Worm (Caenorhabditis elegans) whole organism, late embryonic: ENCODE results near the gene clec-28.

Experiments
- C08G9.2 ChIP-seq: sonication (generic microtip); optimal IDR thresholded peaks from 2 replicates; lab custom pipeline; 2016; ENCODE audit warnings: mild to moderate bottlenecking, missing genetic modification characterization, moderate library complexity, missing compliant biosample characterization
- C38D4.7 ChIP-seq: fragments of 200-800 bp; sonication (Bioruptor generic); optimal IDR thresholded peaks from 2 replicates; lab custom pipeline; 2018; ENCODE audit warnings: mild to moderate bottlenecking, missing genetic modification characterization, moderate library complexity, missing compliant biosample characterization
- F13H6.1 ChIP-seq: sonication (generic microtip); optimal IDR thresholded peaks from 2 replicates; lab custom pipeline; 2016; ENCODE audit warnings: missing genetic modification characterization, missing compliant biosample characterization
- K02D7.2 ChIP-seq: sonication (generic microtip); optimal IDR thresholded peaks from 2 replicates; lab custom pipeline; 2017; ENCODE audit warnings: mild to moderate bottlenecking, missing genetic modification characterization, missing compliant biosample characterization
- T23F11.4 ChIP-seq: fragments of 200-800 bp; sonication (Bioruptor generic); optimal IDR thresholded peaks from 2 replicates; lab custom pipeline; 2018; ENCODE audit warnings: mild to moderate bottlenecking, missing genetic modification characterization, missing compliant biosample characterization
- ceh-30 ChIP-seq: fragments of 150-350 bp; optimal IDR thresholded peaks from 2 replicates; lab custom pipeline; 2014; ENCODE audit warnings: missing biosample characterization, missing genetic modification characterization
- ceh-31 ChIP-seq: sonication (generic microtip); optimal IDR thresholded peaks from 2 replicates; lab custom pipeline; 2016; ENCODE audit warnings: missing genetic modification characterization, missing compliant biosample characterization
- ceh-45 ChIP-seq: fragments of 200-800 bp; sonication (Bioruptor generic); IDR thresholded peaks from 2 replicates; pipeline ENCODE4 v1.3.6; 2022; ENCODE audit warnings: missing genetic modification reagents, missing genetic modification characterization, missing compliant biosample characterization
- ceh-9 ChIP-seq: sonication (generic microtip); optimal IDR thresholded peaks from 2 replicates; lab custom pipeline; 2016; ENCODE audit warnings: mild to moderate bottlenecking, missing genetic modification characterization, inconsistent platforms, missing compliant biosample characterization
- dmd-4 ChIP-seq: sonication (generic microtip); optimal IDR thresholded peaks from 2 replicates; lab custom pipeline; 2016; ENCODE audit warnings: borderline replicate concordance, missing genetic modification characterization, missing compliant biosample characterization
- dve-1 ChIP-seq: sonication (generic microtip); optimal IDR thresholded peaks from 2 replicates; lab custom pipeline; 2017; ENCODE audit warnings: antibody characterized with exemption, mild to moderate bottlenecking, missing genetic modification characterization, missing compliant biosample characterization
- elt-2 ChIP-seq: sonication (generic microtip); optimal IDR thresholded peaks from 2 replicates; lab custom pipeline; 2016; ENCODE audit warnings: missing genetic modification reagents, missing genetic modification characterization, missing compliant biosample characterization
- eyg-1 ChIP-seq: sonication (generic microtip); optimal IDR thresholded peaks from 2 replicates; lab custom pipeline; 2016; ENCODE audit warnings: missing genotype, missing genetic modification characterization, missing compliant biosample characterization
- fax-1 ChIP-seq: sonication (generic microtip); optimal IDR thresholded peaks from 2 replicates; lab custom pipeline; 2016; ENCODE audit warnings: missing genotype, missing genetic modification characterization, missing compliant biosample characterization
- madf-2 ChIP-seq: sonication (generic microtip); optimal IDR thresholded peaks from 2 replicates; lab custom pipeline; 2017; ENCODE audit warnings: missing genetic modification characterization, missing compliant biosample characterization
- mec-3 ChIP-seq: sonication (generic microtip); optimal IDR thresholded peaks from 2 replicates; lab custom pipeline; 2016; ENCODE audit warnings: borderline replicate concordance, missing genetic modification characterization, missing compliant biosample characterization
- nfya-1 ChIP-seq: sonication (generic microtip); optimal IDR thresholded peaks from 2 replicates; lab custom pipeline; 2017; ENCODE audit warnings: missing genetic modification characterization, mild to moderate bottlenecking, missing compliant biosample characterization, antibody characterized with exemption, moderate library complexity
- pat-9 ChIP-seq: fragments of 200-800 bp; sonication (Bioruptor generic); optimal IDR thresholded peaks from 2 replicates; lab custom pipeline; 2018; ENCODE audit warnings: mild to moderate bottlenecking, missing genetic modification characterization, moderate library complexity, missing compliant biosample characterization
- pax-1 ChIP-seq: fragments of 150-350 bp; optimal IDR thresholded peaks from 2 replicates; lab custom pipeline; 2014; ENCODE audit warnings: missing biosample characterization, missing genetic modification characterization
- pha-2 ChIP-seq: sonication (generic microtip); optimal IDR thresholded peaks from 2 replicates; lab custom pipeline; 2017; ENCODE audit warnings: mild to moderate bottlenecking, missing genetic modification characterization, missing compliant biosample characterization
- pha-4 ChIP-seq: fragments of 150-350 bp; optimal IDR thresholded peaks from 2 replicates; lab custom pipeline; 2018; ENCODE audit warnings: missing biosample characterization, missing genetic modification reagents, missing genetic modification characterization
- pqm-1 ChIP-seq: sonication (generic microtip); optimal IDR thresholded peaks from 2 replicates; lab custom pipeline; 2016; ENCODE audit warnings: missing genetic modification characterization, missing compliant biosample characterization
- ref-2 ChIP-seq: sonication (generic microtip); optimal IDR thresholded peaks from 2 replicates; lab custom pipeline; 2016; ENCODE audit warnings: missing genetic modification characterization, missing compliant biosample characterization
- sox-4 ChIP-seq: sonication (generic microtip); optimal IDR thresholded peaks from 2 replicates; lab custom pipeline; 2017; ENCODE audit warnings: mild to moderate bottlenecking, missing genetic modification characterization, inconsistent platforms, missing compliant biosample characterization
- syd-9 ChIP-seq: sonication (generic microtip); optimal IDR thresholded peaks from 2 replicates; lab custom pipeline; 2016; ENCODE audit warnings: mild to moderate bottlenecking, missing genetic modification characterization, moderate library complexity, missing compliant biosample characterization
- tbx-2 ChIP-seq: sonication (generic microtip); optimal IDR thresholded peaks from 2 replicates; lab custom pipeline; 2016; ENCODE audit warnings: missing genetic modification characterization, missing compliant biosample characterization
- ttx-3 ChIP-seq: sonication (generic microtip); optimal IDR thresholded peaks from 2 replicates; lab custom pipeline; 2016; ENCODE audit warnings: missing genetic modification reagents, missing genetic modification characterization, missing compliant biosample characterization
- unc-42 ChIP-seq: sonication (generic microtip); optimal IDR thresholded peaks from 2 replicates; lab custom pipeline; 2016; ENCODE audit warnings: missing genotype, missing genetic modification characterization, missing compliant biosample characterization
- unc-55 ChIP-seq: sonication (generic microtip); optimal IDR thresholded peaks from 2 replicates; lab custom pipeline; 2017; ENCODE audit warnings: missing biosample characterization, missing genetic modification reagents, missing genetic modification characterization
- unc-86 ChIP-seq: sonication (generic microtip); optimal IDR thresholded peaks from 2 replicates; lab custom pipeline; 2016; ENCODE audit warnings: missing genetic modification characterization, missing compliant biosample characterization
- zip-5 ChIP-seq: sonication (generic microtip); optimal IDR thresholded peaks from 2 replicates; lab custom pipeline; 2016; ENCODE audit warnings: missing genetic modification characterization, missing compliant biosample characterization

clec-28 gene

DNA sequence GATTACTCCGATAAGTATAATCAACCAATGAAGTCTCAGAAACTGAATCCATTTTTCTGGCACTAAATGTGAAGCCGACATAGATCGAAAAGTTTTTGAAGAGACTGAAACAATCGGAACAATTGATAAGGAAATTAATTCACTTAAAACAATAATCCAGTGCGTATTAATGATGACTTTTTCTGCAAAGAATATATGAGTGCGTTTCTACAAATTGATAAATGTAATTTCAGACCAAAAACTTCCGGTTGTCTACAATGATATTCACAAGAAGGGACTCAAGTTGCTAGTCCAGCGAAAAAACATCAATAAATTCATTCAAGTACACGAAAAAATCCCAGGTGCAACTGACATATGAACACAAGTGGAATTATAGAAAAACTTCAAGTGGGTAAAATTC lies 4.2 kb downstream of the clec-28 start, which contains the start of gene clec-33:
Gene clec-33, minus strand, starts transcription at position 101 of the 400 bp plus-strand sequence.
- TF ChIP-seq pax-1 (no peak), ceh-9 (no peak), ceh-31 (tag; lab: Kevin White, UChicago) (no peak), unc-86 (tag; lab: Kevin White, UChicago) (no peak), K02D7.2 (no peak), C38D4.7 (GFP tag; lab: Kevin White, UChicago) (no peak), syd-9 (tag; lab: Kevin White, UChicago) (no peak)

DNA sequence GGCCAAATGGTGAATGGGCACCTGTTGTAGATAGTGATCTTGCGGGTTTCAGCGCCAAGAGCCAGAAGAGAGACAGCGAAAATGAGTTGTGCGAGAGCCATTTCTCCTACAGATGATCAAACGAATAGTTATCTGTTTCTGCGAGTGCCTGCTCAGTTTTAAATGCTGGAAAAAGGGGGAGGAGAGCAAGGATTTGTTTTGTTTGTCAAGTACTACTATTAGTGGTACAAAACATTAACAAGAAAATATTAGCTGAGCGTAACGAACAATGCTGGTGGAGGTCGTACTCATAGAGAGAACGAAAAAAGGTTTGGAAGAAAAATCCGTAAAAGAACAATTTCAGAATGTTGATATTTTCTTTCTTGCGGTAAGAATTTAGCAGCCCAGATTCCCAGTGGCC lies 5.9 kb downstream of the clec-28 start, which contains the start of gene thn-4:
Gene thn-4, minus strand, starts transcription at position 101 of the 400 bp plus-strand sequence.
- TF ChIP-seq nfya-1 (tag; lab: Kevin White, UChicago): no peak
- no peak for TF ChIP-seq ceh-30 (tag; lab: Kevin White, UChicago)

DNA sequence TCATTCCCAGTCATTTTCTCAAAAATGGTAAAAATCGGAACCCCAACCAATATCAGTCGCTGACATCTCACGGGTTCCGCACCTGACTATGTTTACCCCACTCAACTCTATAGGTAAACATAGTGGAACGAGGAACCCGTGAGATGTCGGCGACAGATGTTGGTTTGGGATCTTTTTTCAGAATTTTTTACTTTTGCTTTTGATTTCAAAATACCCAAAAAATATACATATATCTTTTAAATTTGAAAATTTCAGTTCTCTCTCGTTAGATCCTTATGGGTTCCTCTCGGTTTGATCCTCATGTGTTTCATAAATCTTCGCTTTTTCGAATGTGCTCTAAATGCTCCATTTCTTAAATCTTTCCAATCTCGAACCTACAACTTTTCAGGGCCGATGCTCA lies 8.1 kb downstream of the clec-28 start, which contains the start of gene srw-23:
Gene srw-23, plus strand, starts transcription at position 301 of the 400 bp plus-strand sequence.
- TF ChIP-seq dve-1 (no peak), unc-42 (tag; lab: Kevin White, UChicago) (no peak), T23F11.4 (no peak), elt-2 (tag; lab: Kevin White, UChicago) (no peak), pat-9 (no peak), ceh-45 (GFP tag; lab: Robert Waterston, UW) (no peak), sox-4 (tag; lab: Kevin White, UChicago) (no peak)
- TF ChIP-seq, all 69 proteins: peak for 0

- no peak for TF ChIP-seq ceh-31 (tag; lab: Kevin White, UChicago)
- no peak for TF ChIP-seq C08G9.2 (tag; lab: Kevin White, UChicago)
- TF ChIP-seq dve-1: no peak
- TF ChIP-seq eyg-1 (tag; lab: Kevin White, UChicago): no peak
- no peak for TF ChIP-seq zip-5 (tag; lab: Kevin White, UChicago)
These were observed 9.5 kb downstream of the clec-28 start, which contains the start of gene F49A5.10 for ce11 chrV:16874966-16875365. TSS of gene F49A5.10 (plus strand) at chrV:16875266.

DNA sequence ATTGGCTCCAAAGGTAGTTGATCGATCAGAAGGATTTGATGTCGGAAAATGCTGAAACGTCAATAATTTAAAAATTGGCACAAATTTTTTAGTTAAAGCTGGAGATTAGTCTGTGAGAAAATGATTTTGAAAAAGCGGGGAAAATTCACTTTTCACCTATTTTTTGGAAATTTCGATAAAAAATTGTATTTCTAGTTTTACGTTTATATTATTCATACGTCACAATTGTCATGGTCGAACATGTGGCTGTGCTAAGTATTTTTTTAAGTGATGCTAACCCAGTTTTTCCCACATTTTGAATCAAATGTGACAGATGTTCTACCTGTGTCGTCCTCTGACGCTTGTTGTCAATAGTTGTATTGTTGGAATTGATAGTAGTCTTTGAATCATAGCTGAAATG lies 14.0 kb downstream of the clec-28 start:
- no peak for TF ChIP-seq ref-2
- TF ChIP-seq, all 69 proteins: peak for 0

DNA sequence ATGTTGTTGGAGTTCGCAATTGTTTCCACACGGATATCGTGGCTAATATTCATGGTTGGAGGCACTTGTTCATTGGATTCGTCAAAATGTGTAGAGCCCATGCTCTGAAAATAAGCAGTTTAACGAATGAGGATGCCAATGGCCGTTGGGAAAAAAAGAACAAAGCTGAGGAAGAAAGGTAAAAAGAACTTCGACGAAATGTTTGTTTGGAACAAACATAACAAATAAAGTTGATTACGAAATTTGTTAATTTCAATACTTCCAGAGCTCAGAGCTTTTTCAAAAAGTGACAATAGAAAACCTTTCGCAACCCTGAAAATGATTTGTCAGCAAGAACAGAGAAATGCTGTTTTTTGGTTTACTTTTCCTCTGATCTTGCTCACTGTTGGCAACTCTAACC lies 14.6 kb downstream of the clec-28 start, which contains the start of gene F09C6.3:
Gene F09C6.3, minus strand, starts transcription at position 101 of the 400 bp plus-strand sequence.
- no peak for TF ChIP-seq fax-1 (tag; lab: Kevin White, UChicago)
- TF ChIP-seq pha-4 (tag; lab: Kevin White, UChicago): no peak
- no peak for TF ChIP-seq ttx-3 (tag; lab: Kevin White, UChicago)
- TF ChIP-seq pha-2 (tag; lab: Kevin White, UChicago): no peak
- TF ChIP-seq ceh-30 (tag; lab: Kevin White, UChicago): no peak
- no peak for TF ChIP-seq F13H6.1
- no peak for TF ChIP-seq tbx-2 (tag; lab: Kevin White, UChicago)
- no peak for TF ChIP-seq pqm-1 (tag; lab: Kevin White, UChicago)
- TF ChIP-seq zip-5 (tag; lab: Kevin White, UChicago): no peak
- TF ChIP-seq sox-4 (tag; lab: Kevin White, UChicago): no peak
- TF ChIP-seq madf-2 (tag; lab: Kevin White, UChicago): no peak
- no peak for TF ChIP-seq T23F11.4
- no peak for TF ChIP-seq dve-1
- TF ChIP-seq mec-3 (tag; lab: Kevin White, UChicago): no peak
- no peak for TF ChIP-seq ref-2
- no peak for TF ChIP-seq unc-55 (GFP tag; lab: Kevin White, UChicago)
- no peak for TF ChIP-seq pax-1
- no peak for TF ChIP-seq dmd-4 (tag; lab: Kevin White, UChicago)
- no peak for TF ChIP-seq nfya-1 (tag; lab: Kevin White, UChicago)
